Fruit fly (Drosophila melanogaster): ENCODE measurements around the gene CG6983.

Gene CG6983

DNA sequence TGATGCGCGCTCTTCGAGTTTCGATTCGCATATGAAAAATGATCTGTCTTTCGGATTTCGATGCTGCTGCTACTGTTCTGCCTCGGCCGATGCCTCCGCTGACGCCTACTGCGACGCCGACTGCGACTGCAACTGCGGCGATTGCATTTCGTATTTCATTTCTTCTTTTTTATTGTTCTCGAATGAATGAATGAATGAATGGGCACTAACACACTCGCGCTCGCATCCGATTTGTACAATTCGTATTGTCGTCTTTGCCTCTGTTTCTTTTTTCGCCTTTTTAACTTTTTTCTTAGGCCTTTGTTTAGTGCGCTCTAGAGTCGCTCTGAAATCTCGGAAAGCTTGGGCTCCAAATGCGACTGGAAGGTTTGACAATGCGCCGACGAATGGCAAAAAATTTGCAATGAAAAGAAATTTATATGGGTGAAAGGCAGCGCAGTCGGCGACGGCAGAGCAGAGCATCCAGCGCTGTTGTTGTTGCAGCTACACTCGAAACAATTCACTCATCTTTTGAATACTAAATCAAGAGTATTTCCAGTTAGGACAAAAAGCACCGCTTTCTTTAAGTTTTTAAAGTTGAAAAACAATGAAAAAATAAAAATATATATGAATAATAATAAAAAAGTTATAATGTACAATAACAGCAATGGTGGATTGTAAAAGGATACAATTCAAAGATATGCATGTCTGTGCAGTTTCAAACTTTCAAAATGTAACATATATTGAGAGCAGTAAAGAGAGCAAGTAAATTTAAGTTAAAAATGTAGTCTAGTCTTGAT is 27.2 kb downstream of the CG6983 start, which contains the start of gene CG32354:
CG32354 (minus strand) TSS at position 398 of the 779 bp plus-strand sequence.
- peak; percentile 10 for TF ChIP-seq Pif1A (GFP tag; optimal IDR thresholded peaks at IDR 0.05)
- TF ChIP-seq CG13204 (GFP tag; optimal IDR thresholded peaks at IDR 0.05), result no peak
- 0 out of 3 replicates have a peak, but pooled peaks have one; percentile 20 for TF ChIP-seq CG4496 (GFP tag; IDR thresholded peaks at IDR 0.05)
- TF ChIP-seq CG8159 (tag; optimal IDR thresholded peaks at IDR 0.05), result peak; percentile 3
- TF ChIP-seq fd96Ca (GFP tag; IDR thresholded peaks at IDR 0.05), result no peak
- TF ChIP-seq gl (tag; optimal IDR thresholded peaks at IDR 0.05), result peak; percentile 63
- TF ChIP-seq CG8301 (tag; optimal IDR thresholded peaks at IDR 0.05), result peak; percentile 16
- TF ChIP-seq Pif1B (GFP tag; optimal IDR thresholded peaks at IDR 0.05), result no peak
- TF ChIP-seq CG14655 (GFP tag; optimal IDR thresholded peaks at IDR 0.05), result peak; percentile 46
- no peak for TF ChIP-seq CG15710 (tag; optimal IDR thresholded peaks at IDR 0.05)
- TF ChIP-seq CG12605 (GFP tag; IDR thresholded peaks at IDR 0.05), result peak; percentile 24; the same call in 1 of the 2 replicates

DNA sequence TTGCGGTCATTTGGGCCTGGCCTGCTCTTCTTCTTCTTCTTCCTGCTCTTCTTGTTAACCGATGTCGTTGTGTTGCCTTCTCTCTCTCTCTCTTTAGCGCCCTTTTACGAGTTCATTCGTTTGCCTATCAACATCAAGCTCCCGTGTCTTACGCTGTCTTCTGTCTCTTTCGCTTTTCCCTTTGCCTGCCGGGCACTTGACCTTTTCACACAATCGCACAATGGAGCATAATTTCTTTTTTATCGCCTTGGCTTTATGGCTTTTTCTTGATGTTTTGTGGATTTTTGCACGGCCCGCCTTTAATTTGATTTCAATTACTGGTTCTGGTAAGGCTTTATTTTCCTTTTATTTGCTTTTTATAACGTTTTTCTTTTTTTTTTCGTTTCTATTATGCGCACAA is 27.8 kb downstream of the CG6983 start:
- no peak for TF ChIP-seq CG14655 (GFP tag; optimal IDR thresholded peaks at IDR 0.05)
- no peak for TF ChIP-seq Ets98B (GFP tag; IDR thresholded peaks at IDR 0.05)
- no peak for TF ChIP-seq fd96Ca (GFP tag; IDR thresholded peaks at IDR 0.05)
- TF ChIP-seq CG15710 (tag; optimal IDR thresholded peaks at IDR 0.05), result no peak
- no peak for TF ChIP-seq CG32121 (GFP tag; IDR thresholded peaks at IDR 0.05)
- TF ChIP-seq EcR (GFP tag; optimal IDR thresholded peaks at IDR 0.05), result peak; percentile 32
- no peak for TF ChIP-seq Pif1A (GFP tag; optimal IDR thresholded peaks at IDR 0.05)

DNA sequence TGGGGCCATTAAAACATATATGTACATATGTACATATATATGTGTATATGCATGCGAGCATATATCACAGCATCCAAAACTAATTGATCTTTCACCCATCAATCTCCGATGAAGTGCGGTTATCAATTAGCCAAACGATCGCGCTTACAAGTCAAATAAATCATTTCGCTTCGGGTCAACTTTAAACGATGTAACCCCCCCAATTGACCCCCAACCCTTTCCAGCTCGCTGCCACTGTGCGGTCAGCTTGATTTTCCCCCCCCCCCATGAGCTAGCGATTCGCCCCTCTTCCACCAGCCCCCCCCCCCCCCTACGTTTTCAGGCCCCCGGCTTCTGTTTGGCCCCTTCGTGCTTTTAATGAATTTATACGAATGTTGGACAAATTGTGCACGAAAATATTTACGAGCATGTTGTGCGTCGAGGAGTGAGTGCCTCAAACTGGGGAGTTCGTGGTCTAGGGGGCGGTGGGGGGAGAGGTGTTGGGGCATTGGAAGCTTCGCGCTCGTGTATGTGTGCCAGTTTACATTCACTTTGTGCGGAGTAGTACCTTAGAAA is 29.5 kb downstream of the CG6983 start:
- TF ChIP-seq gl (tag; optimal IDR thresholded peaks at IDR 0.05), result no peak
- no peak for TF ChIP-seq Pif1A (GFP tag; optimal IDR thresholded peaks at IDR 0.05)
- TF ChIP-seq CG9948 (tag; optimal IDR thresholded peaks at IDR 0.05), result no peak
- no peak for TF ChIP-seq Pif1B (GFP tag; optimal IDR thresholded peaks at IDR 0.05)
- no peak for TF ChIP-seq CG8159 (tag; optimal IDR thresholded peaks at IDR 0.05)
- TF ChIP-seq Snoo (tag; optimal IDR thresholded peaks at IDR 0.05), result no peak
- no peak for TF ChIP-seq Ets98B (GFP tag; IDR thresholded peaks at IDR 0.05)

DNA sequence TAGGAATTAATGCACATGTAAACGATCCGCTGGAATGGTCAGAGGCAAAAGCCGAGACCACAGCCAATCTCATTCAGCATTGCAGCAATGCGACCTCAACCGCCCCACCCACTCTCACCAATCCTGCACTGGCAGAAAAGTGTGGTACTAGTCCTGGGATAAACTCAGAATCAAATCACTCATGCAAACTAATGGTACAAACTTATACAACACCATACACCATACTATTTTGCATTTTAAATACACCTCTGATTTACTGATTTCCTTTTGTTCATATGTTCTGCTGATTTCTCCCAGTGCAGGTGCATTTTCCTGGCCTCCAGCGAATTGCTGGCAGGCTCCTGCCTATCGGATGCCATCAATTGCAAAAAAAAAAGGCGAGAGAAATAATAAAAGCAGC is 30.2 kb downstream of the CG6983 start:
- TF ChIP-seq Pif1B (GFP tag; optimal IDR thresholded peaks at IDR 0.05) (peak; percentile 74), CG8301 (tag; optimal IDR thresholded peaks at IDR 0.05) (peak; percentile 92), CG13204 (GFP tag; optimal IDR thresholded peaks at IDR 0.05) (no peak), CG34367 (tag; optimal IDR thresholded peaks at IDR 0.05) (peak; percentile 69), Pif1A (GFP tag; optimal IDR thresholded peaks at IDR 0.05) (peak; percentile 88), EcR (GFP tag; optimal IDR thresholded peaks at IDR 0.05) (no peak), Ets98B (GFP tag; IDR thresholded peaks at IDR 0.05) (peak; percentile 94), CG14655 (GFP tag; optimal IDR thresholded peaks at IDR 0.05) (peak; percentile 92), gl (tag; optimal IDR thresholded peaks at IDR 0.05) (peak; percentile 35), CG17806 (tag; optimal IDR thresholded peaks at IDR 0.05) (peak; percentile 76), CG15710 (tag; optimal IDR thresholded peaks at IDR 0.05) (peak; percentile 67), Snoo (tag; optimal IDR thresholded peaks at IDR 0.05) (peak; percentile 38), D1 (tag; optimal IDR thresholded peaks at IDR 0.05) (no peak), CG12605 (GFP tag; IDR thresholded peaks at IDR 0.05) (peak; percentile 86), CG8159 (tag; optimal IDR thresholded peaks at IDR 0.05) (peak; percentile 71), CG32121 (GFP tag; IDR thresholded peaks at IDR 0.05) (peak; percentile 94), rn (GFP tag; IDR thresholded peaks at IDR 0.05) (peak; percentile 84), CG4496 (GFP tag; IDR thresholded peaks at IDR 0.05) (peak; percentile 96), CG10348 (GFP tag; IDR thresholded peaks at IDR 0.05) (peak; percentile 33; the same call in 1 of the 2 replicates), fd96Ca (GFP tag; IDR thresholded peaks at IDR 0.05) (peak; percentile 96), CG9948 (tag; optimal IDR thresholded peaks at IDR 0.05) (peak; percentile 74)

DNA sequence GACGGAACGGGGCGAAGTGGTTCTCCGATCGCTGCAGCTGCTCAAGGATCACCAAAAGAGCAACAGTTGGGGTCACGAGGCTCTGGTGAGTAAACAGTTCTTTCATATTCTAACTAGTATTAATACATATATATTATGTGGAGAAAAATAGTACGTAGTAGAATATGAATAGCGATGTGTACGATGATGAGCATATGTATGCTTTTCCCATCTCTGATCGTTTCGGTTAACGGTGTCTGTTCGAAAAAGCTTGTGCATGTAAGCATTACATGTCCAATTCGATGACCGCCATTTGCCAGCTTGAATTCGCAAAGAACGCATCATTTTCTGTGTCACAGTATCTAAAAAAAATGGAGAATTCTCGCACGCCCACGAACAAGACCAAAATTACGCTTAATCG is 36.5 kb downstream of the CG6983 start, which contains the start of the genes Oseg1 and mtrm:
Oseg1 (minus strand) TSS at position 101 of the 400 bp plus-strand sequence.
mtrm (plus strand) TSS at position 288 of the 400 bp plus-strand sequence.
- no peak for TF ChIP-seq Pif1B (GFP tag; optimal IDR thresholded peaks at IDR 0.05)

DNA sequence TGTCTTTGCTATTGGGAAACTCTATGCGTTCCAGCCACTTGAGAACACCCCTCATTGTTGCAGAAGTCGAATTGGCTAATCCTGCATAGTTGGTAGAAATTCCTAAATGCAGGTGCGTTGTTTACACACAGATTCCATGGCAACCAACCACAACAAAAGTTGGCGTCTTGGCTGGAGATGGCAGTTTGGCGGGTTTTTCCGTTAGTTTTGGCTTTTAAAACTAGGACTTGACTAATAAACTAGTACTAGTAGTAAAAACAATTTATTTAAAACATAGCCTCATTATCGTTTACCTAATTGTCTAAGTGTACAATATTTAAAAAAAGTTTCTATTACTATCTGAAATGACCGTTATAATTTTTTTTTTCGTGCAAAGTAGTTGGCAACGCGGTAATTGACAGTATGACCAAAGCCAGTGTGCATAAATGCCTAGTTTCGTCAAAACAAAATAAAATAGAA is 37.7 kb downstream of the CG6983 start, which contains the start of gene Exo70:
Exo70 (plus strand) TSS at position 413 of the 459 bp plus-strand sequence.
- TF ChIP-seq CG17806 (tag; optimal IDR thresholded peaks at IDR 0.05) (no peak), CG32121 (GFP tag; IDR thresholded peaks at IDR 0.05) (no peak), CG8159 (tag; optimal IDR thresholded peaks at IDR 0.05) (no peak), rn (GFP tag; IDR thresholded peaks at IDR 0.05) (0 out of 2 replicates have a peak, but pooled peaks have one; percentile 10), CG34367 (tag; optimal IDR thresholded peaks at IDR 0.05) (peak; percentile 32), Ets98B (GFP tag; IDR thresholded peaks at IDR 0.05) (no peak), CG15710 (tag; optimal IDR thresholded peaks at IDR 0.05) (peak; percentile 31), EcR (GFP tag; optimal IDR thresholded peaks at IDR 0.05) (no peak), fd96Ca (GFP tag; IDR thresholded peaks at IDR 0.05) (no peak), CG8301 (tag; optimal IDR thresholded peaks at IDR 0.05) (no peak), CG4496 (GFP tag; IDR thresholded peaks at IDR 0.05) (no peak), CG13204 (GFP tag; optimal IDR thresholded peaks at IDR 0.05) (no peak), Snoo (tag; optimal IDR thresholded peaks at IDR 0.05) (no peak)

Measured in whole organism, pupa.